Worm (Caenorhabditis elegans) whole organism, L4/young adult: ENCODE results near the gene F59C12.3.

Source experiments
- dao-5 ChIP-seq: sonication (generic microtip); optimal IDR thresholded peaks from 2 replicates; lab custom pipeline; 2016; ENCODE audit warnings: missing genotype, missing genetic modification characterization, moderate library complexity, missing compliant biosample characterization
- him-1 ChIP-seq: sonication (generic microtip); optimal IDR thresholded peaks from 2 replicates; lab custom pipeline; 2016; ENCODE audit warnings: missing genotype, missing genetic modification reagents, missing genetic modification characterization, missing compliant biosample characterization

ce11 chrX:16565781-16566180 lies 43.5 kb downstream of the F59C12.3 start:
- TF ChIP-seq him-1 (tag; lab: Kevin White, UChicago): no peak
- no peak for TF ChIP-seq dao-5
